Worm (Caenorhabditis elegans) whole organism, L2 larva: ENCODE data around the gene str-232.

Experiments used
- F13H6.1 ChIP-seq: sonication (generic microtip); optimal IDR thresholded peaks from 2 replicates; lab custom pipeline; 2016; ENCODE audit warnings: missing genetic modification characterization, missing compliant biosample characterization
- R02D3.7 ChIP-seq: fragments of 150-350 bp; optimal IDR thresholded peaks from 2 replicates; lab custom pipeline; 2014; ENCODE audit warnings: missing biosample characterization, missing genetic modification characterization
- Y55F3AM.14 ChIP-seq: fragments of 200-800 bp; sonication (Bioruptor generic); optimal IDR thresholded peaks from 2 replicates; lab custom pipeline; 2018; ENCODE audit warnings: mild to moderate bottlenecking, missing genetic modification characterization, missing compliant biosample characterization
- ZK546.5 ChIP-seq: sonication (generic microtip); optimal IDR thresholded peaks from 2 replicates; lab custom pipeline; 2017; ENCODE audit warnings: missing biosample characterization, missing genetic modification characterization
- alr-1 ChIP-seq: fragments of 150-350 bp; optimal IDR thresholded peaks from 2 replicates; lab custom pipeline; 2014; ENCODE audit warnings: missing biosample characterization, missing genetic modification characterization
- aly-2 ChIP-seq: fragments of 150-350 bp; optimal IDR thresholded peaks from 2 replicates; lab custom pipeline; 2014; ENCODE audit warnings: missing biosample characterization, missing genetic modification characterization
- ama-1 ChIP-seq: fragments of 150-350 bp; optimal IDR thresholded peaks from 2 replicates; lab custom pipeline; 2018; ENCODE audit warnings: inconsistent platforms
- blmp-1 ChIP-seq: sonication (generic microtip); optimal IDR thresholded peaks from 2 replicates; lab custom pipeline; 2017; ENCODE audit warnings: missing genetic modification characterization, mild to moderate bottlenecking, missing compliant biosample characterization, antibody characterized with exemption, moderate library complexity; ENCODE audit not compliant: insufficient read depth
- ceh-16 ChIP-seq: fragments of 150-350 bp; optimal IDR thresholded peaks from 2 replicates; lab custom pipeline; 2014; ENCODE audit warnings: missing biosample characterization, missing genetic modification characterization
- ceh-82 ChIP-seq: fragments of 150-350 bp; optimal IDR thresholded peaks from 2 replicates; lab custom pipeline; 2014; ENCODE audit warnings: missing biosample characterization, missing genetic modification characterization
- dmd-4 ChIP-seq: sonication (generic microtip); optimal IDR thresholded peaks from 2 replicates; lab custom pipeline; 2017; ENCODE audit warnings: missing biosample characterization, missing genetic modification characterization
- elt-1 ChIP-seq: fragments of 150-350 bp; optimal IDR thresholded peaks from 2 replicates; lab custom pipeline; 2014; ENCODE audit warnings: missing biosample characterization, missing genetic modification characterization
- elt-3 ChIP-seq: sonication (generic microtip); optimal IDR thresholded peaks from 2 replicates; lab custom pipeline; 2017; ENCODE audit warnings: missing biosample characterization, missing genetic modification characterization
- fos-1 ChIP-seq: fragments of 150-350 bp; optimal IDR thresholded peaks from 2 replicates; lab custom pipeline; 2014; ENCODE audit warnings: missing biosample characterization, missing genetic modification characterization
- lin-11 ChIP-seq: fragments of 150-350 bp; sonication (generic microtip); optimal IDR thresholded peaks from 2 replicates; lab custom pipeline; 2014; ENCODE audit warnings: missing biosample characterization, missing genetic modification characterization, inconsistent platforms, mixed read lengths
- lin-13 ChIP-seq: fragments of 150-350 bp; optimal IDR thresholded peaks from 2 replicates; lab custom pipeline; 2014; ENCODE audit warnings: missing biosample characterization, missing genetic modification reagents, missing genetic modification characterization
- lsy-2 ChIP-seq, 2 experiments: fragments of 150-350 bp in 1 of 2; sonication (generic microtip) in 1 of 2; optimal IDR thresholded peaks; 2 replicates each; lab custom pipeline; 2014 to 2017; ENCODE audit warnings: missing biosample characterization in 2 of 2, missing genetic modification characterization in 2 of 2
- mbf-1 ChIP-seq: sonication (generic microtip); optimal IDR thresholded peaks from 2 replicates; lab custom pipeline; 2017; ENCODE audit warnings: missing biosample characterization, missing genetic modification characterization
- nhr-10 ChIP-seq: sonication (generic microtip); optimal IDR thresholded peaks from 2 replicates; lab custom pipeline; 2017; ENCODE audit warnings: missing biosample characterization, missing genetic modification characterization
- nhr-11 ChIP-seq: fragments of 150-350 bp; optimal IDR thresholded peaks from 2 replicates; lab custom pipeline; 2014; ENCODE audit warnings: missing biosample characterization, missing genetic modification characterization
- nhr-12 ChIP-seq: fragments of 150-350 bp; optimal IDR thresholded peaks from 2 replicates; lab custom pipeline; 2014; ENCODE audit warnings: missing biosample characterization, missing genetic modification characterization
- nhr-129 ChIP-seq: fragments of 150-350 bp; optimal IDR thresholded peaks from 2 replicates; lab custom pipeline; 2014; ENCODE audit warnings: missing biosample characterization, missing genetic modification characterization
- nhr-21 ChIP-seq: fragments of 150-350 bp; optimal IDR thresholded peaks from 2 replicates; lab custom pipeline; 2014; ENCODE audit warnings: missing biosample characterization, missing genetic modification characterization
- nhr-6 ChIP-seq: fragments of 150-350 bp; optimal IDR thresholded peaks from 2 replicates; lab custom pipeline; 2014; ENCODE audit warnings: missing biosample characterization, missing genetic modification characterization
- nhr-77 ChIP-seq: fragments of 150-350 bp; optimal IDR thresholded peaks from 2 replicates; lab custom pipeline; 2014; ENCODE audit warnings: missing biosample characterization, missing genetic modification characterization
- peb-1 ChIP-seq: fragments of 150-350 bp; optimal IDR thresholded peaks from 2 replicates; lab custom pipeline; 2014; ENCODE audit warnings: missing biosample characterization, missing genetic modification characterization
- sem-4 ChIP-seq: fragments of 150-350 bp; optimal IDR thresholded peaks from 2 replicates; lab custom pipeline; 2014; ENCODE audit warnings: missing biosample characterization, missing genetic modification reagents, missing genetic modification characterization
- sma-3 ChIP-seq: sonication (generic microtip); optimal IDR thresholded peaks from 2 replicates; lab custom pipeline; 2016; ENCODE audit warnings: missing genetic modification reagents, missing genetic modification characterization, missing compliant biosample characterization
- sma-9 ChIP-seq, 2 experiments: fragments of 150-350 bp in 1 of 2; sonication (generic microtip) in 1 of 2; optimal IDR thresholded peaks; 2 replicates each; lab custom pipeline; 2014 to 2016; ENCODE audit warnings: missing genetic modification characterization in 2 of 2, mild to moderate bottlenecking in 1 of 2, missing biosample characterization in 1 of 2, missing compliant biosample characterization in 1 of 2, missing genetic modification reagents in 1 of 2, moderate library complexity in 1 of 2
- snpc-4 ChIP-seq: fragments of 150-350 bp; optimal IDR thresholded peaks from 2 replicates; lab custom pipeline; 2014; ENCODE audit warnings: missing biosample characterization, missing genetic modification characterization
- unc-39 ChIP-seq: fragments of 150-350 bp; optimal IDR thresholded peaks from 2 replicates; lab custom pipeline; 2014; ENCODE audit warnings: missing biosample characterization, missing genetic modification characterization
- unc-62 ChIP-seq: fragments of 150-350 bp; optimal IDR thresholded peaks from 2 replicates; lab custom pipeline; 2014; ENCODE audit warnings: missing biosample characterization, missing genetic modification reagents, missing genetic modification characterization
- zag-1 ChIP-seq: fragments of 150-350 bp; optimal IDR thresholded peaks from 2 replicates; lab custom pipeline; 2014; ENCODE audit warnings: missing biosample characterization, missing genetic modification characterization
- ztf-1 ChIP-seq: fragments of 200-800 bp; sonication (Bioruptor generic); conservative IDR thresholded peaks from 2 replicates; pipeline ENCODE4 v1.3.6; 2022; ENCODE audit warnings: missing genetic modification characterization, missing compliant biosample characterization
- ztf-11 ChIP-seq: sonication (generic microtip); optimal IDR thresholded peaks from 2 replicates; lab custom pipeline; 2017; ENCODE audit warnings: missing biosample characterization, missing genetic modification characterization
- ztf-4 ChIP-seq: fragments of 150-350 bp; optimal IDR thresholded peaks from 2 replicates; lab custom pipeline; 2014; ENCODE audit warnings: missing biosample characterization, missing genetic modification characterization

Gene str-232

ce11 chrV:16031571-16031970, 16.0 kb upstream of the str-232 start, which contains the start of gene T10C6.7:
TSS of gene T10C6.7 (minus strand) at chrV:16031713.
- no peak for TF ChIP-seq lin-13 (GFP tag; lab: Kevin White, UChicago)
- no peak for TF ChIP-seq aly-2
- TF ChIP-seq nhr-21, result no peak
- TF ChIP-seq elt-1, result no peak
- no peak for TF ChIP-seq ZK546.5 (tag; lab: Kevin White, UChicago)
- no peak for TF ChIP-seq unc-39 (tag; lab: Kevin White, UChicago)
- TF ChIP-seq R02D3.7 (tag; lab: Kevin White, UChicago), result no peak
- TF ChIP-seq unc-62 (GFP tag; lab: Kevin White, UChicago), result no peak
- no peak for TF ChIP-seq nhr-6
- no peak for TF ChIP-seq ama-1 (lab: Kevin White, UChicago)

ce11 chrV:16029237-16029636, 13.7 kb upstream of the str-232 start:
- TF ChIP-seq lin-11, result no peak
- TF ChIP-seq zag-1, result no peak

- TF ChIP-seq ZK546.5 (tag; lab: Kevin White, UChicago), result no peak
- TF ChIP-seq nhr-21, result no peak
- no peak for TF ChIP-seq lsy-2 (tag; optimal IDR thresholded peaks at IDR 0.05; lab: Kevin White, UChicago)
- TF ChIP-seq ztf-1 (GFP tag; lab: Robert Waterston, UW), result no peak
- no peak for TF ChIP-seq mbf-1 (tag; lab: Kevin White, UChicago)
- TF ChIP-seq unc-62 (GFP tag; lab: Kevin White, UChicago), result no peak
- no peak for TF ChIP-seq dmd-4
- no peak for TF ChIP-seq nhr-10 (tag; lab: Kevin White, UChicago)
- no peak for TF ChIP-seq unc-39 (tag; lab: Kevin White, UChicago)
- no peak for TF ChIP-seq sma-9 (GFP tag; optimal IDR thresholded peaks at IDR 0.05; lab: Kevin White, UChicago)
- no peak for TF ChIP-seq sma-9 (tag; optimal IDR thresholded peaks at IDR 0.05; lab: Kevin White, UChicago)
- no peak for TF ChIP-seq R02D3.7 (tag; lab: Kevin White, UChicago)
- TF ChIP-seq ceh-16 (tag; lab: Kevin White, UChicago), result no peak
- no peak for TF ChIP-seq fos-1
- TF ChIP-seq alr-1, result no peak
- no peak for TF ChIP-seq nhr-11 (tag; lab: Kevin White, UChicago)
These were observed 9.4 kb upstream of the str-232 start for ce11 chrV:16024917-16025316.

ce11 chrV:16024300-16024699, 8.7 kb upstream of the str-232 start, which contains the start of gene T10C6.6:
TSS of gene T10C6.6 (plus strand) at chrV:16024326.
- TF ChIP-seq dmd-4 (no peak), aly-2 (no peak), ama-1 (lab: Kevin White, UChicago) (no peak), peb-1 (tag; lab: Kevin White, UChicago) (no peak), unc-62 (GFP tag; lab: Kevin White, UChicago) (no peak), sem-4 (tag; lab: Kevin White, UChicago) (no peak), alr-1 (no peak), mbf-1 (tag; lab: Kevin White, UChicago) (no peak), lin-13 (GFP tag; lab: Kevin White, UChicago) (no peak), sma-9 (GFP tag; optimal IDR thresholded peaks at IDR 0.05; lab: Kevin White, UChicago) (no peak), sma-9 (tag; optimal IDR thresholded peaks at IDR 0.05; lab: Kevin White, UChicago) (no peak), Y55F3AM.14 (no peak), sma-3 (GFP tag; lab: Kevin White, UChicago) (no peak), nhr-12 (tag; lab: Kevin White, UChicago) (no peak), F13H6.1 (tag; lab: Kevin White, UChicago) (no peak), ztf-4 (tag; lab: Kevin White, UChicago) (no peak), elt-3 (tag; lab: Kevin White, UChicago) (no peak), nhr-10 (tag; lab: Kevin White, UChicago) (no peak), blmp-1 (tag; lab: Kevin White, UChicago) (no peak), nhr-77 (tag; lab: Kevin White, UChicago) (no peak), ceh-82 (tag; lab: Kevin White, UChicago) (no peak)

- TF ChIP-seq ztf-11 (tag; lab: Kevin White, UChicago) (no peak), nhr-129 (tag; lab: Kevin White, UChicago) (no peak), peb-1 (tag; lab: Kevin White, UChicago) (no peak), nhr-77 (tag; lab: Kevin White, UChicago) (no peak), ztf-4 (tag; lab: Kevin White, UChicago) (no peak), dmd-4 (no peak), blmp-1 (tag; lab: Kevin White, UChicago) (no peak), snpc-4 (tag; lab: Kevin White, UChicago) (no peak)
These were observed 8.0 kb upstream of the str-232 start for ce11 chrV:16023559-16023958.
